Fruit fly (Drosophila melanogaster) whole organism, embryonic: ENCODE results near the gene Hexo2.

ENCODE experiments used
- Aef1 ChIP-seq: fragments of 200-800 bp; sonication (Bioruptor generic); IDR thresholded peaks from 3 replicates; pipeline ENCODE4 v1.3.6; 2022; ENCODE audit warnings: missing biosample characterization, missing genetic modification characterization
- Atf3 ChIP-seq: fragments of 200-800 bp; sonication (Bioruptor generic); optimal IDR thresholded peaks from 3 replicates; lab custom pipeline; 2016; ENCODE audit warnings: missing biosample characterization, missing genetic modification characterization
- CG11085 ChIP-seq: fragments of 200-800 bp; sonication (Bioruptor generic); IDR thresholded peaks from 2 replicates; pipeline ENCODE4 v1.3.6; 2022; ENCODE audit warnings: missing biosample characterization, missing genetic modification characterization
- CG11723 ChIP-seq: fragments of 200-800 bp; sonication (Bioruptor generic); optimal IDR thresholded peaks from 2 replicates; lab custom pipeline; 2017; ENCODE audit warnings: missing biosample characterization, mild to moderate bottlenecking, missing genetic modification characterization
- CG12299 ChIP-seq: fragments of 200-800 bp; sonication (Bioruptor generic); optimal IDR thresholded peaks from 2 replicates; lab custom pipeline; 2018; ENCODE audit warnings: missing biosample characterization, mild to moderate bottlenecking, missing genetic modification characterization
- CG14014 ChIP-seq: fragments of 200-800 bp; sonication (Bioruptor generic); IDR thresholded peaks from 2 replicates; pipeline ENCODE4 v1.3.6; 2022; ENCODE audit warnings: missing biosample characterization, missing genetic modification characterization
- CG15011 ChIP-seq: fragments of 200-800 bp; sonication (Bioruptor generic); optimal IDR thresholded peaks from 3 replicates; lab custom pipeline; 2018; ENCODE audit warnings: missing biosample characterization, mild to moderate bottlenecking, missing genetic modification characterization
- CG18619 ChIP-seq: fragments of 200-800 bp; sonication (Bioruptor generic); optimal IDR thresholded peaks from 3 replicates; lab custom pipeline; 2017; ENCODE audit warnings: missing biosample characterization, mild to moderate bottlenecking, missing genetic modification characterization
- CG2199 ChIP-seq: fragments of 200-800 bp; sonication (Bioruptor generic); IDR thresholded peaks from 3 replicates; pipeline ENCODE4 v1.3.6; 2022; ENCODE audit warnings: missing biosample characterization, missing genetic modification characterization
- CG30431 ChIP-seq: fragments of 200-800 bp; sonication (Bioruptor generic); optimal IDR thresholded peaks from 2 replicates; lab custom pipeline; 2017; ENCODE audit warnings: missing biosample characterization, missing genetic modification characterization
- CG3726 ChIP-seq: fragments of 200-800 bp; sonication (Bioruptor generic); IDR thresholded peaks from 3 replicates; pipeline ENCODE4, ENCODE4 v1.3.6; 2022; ENCODE audit warnings: missing biosample characterization, missing genetic modification characterization
- CG42726 ChIP-seq: fragments of 200-800 bp; sonication (Bioruptor generic); IDR thresholded peaks from 2 replicates; pipeline ENCODE4 v1.3.6; 2022; ENCODE audit warnings: missing biosample characterization, missing genetic modification characterization; ENCODE audit not compliant: partially characterized antibody
- CG4360 ChIP-seq: fragments of 200-800 bp; sonication (Bioruptor generic); IDR thresholded peaks from 2 replicates; pipeline ENCODE4 v1.3.6; 2022; ENCODE audit warnings: missing biosample characterization, missing genetic modification characterization
- CG6272 ChIP-seq: fragments of 200-800 bp; sonication (Bioruptor generic); IDR thresholded peaks from 2 replicates; pipeline ENCODE4 v1.3.6; 2022; ENCODE audit warnings: missing biosample characterization, missing genetic modification characterization
- CG6683 ChIP-seq: fragments of 200-800 bp; sonication (Bioruptor generic); optimal IDR thresholded peaks from 2 replicates; lab custom pipeline; 2017; ENCODE audit warnings: missing biosample characterization, mild to moderate bottlenecking, missing genetic modification characterization, missing genetic modification reagents
- CG9727 ChIP-seq: fragments of 200-800 bp; sonication (Bioruptor generic); optimal IDR thresholded peaks from 3 replicates; lab custom pipeline; 2017; ENCODE audit warnings: missing biosample characterization, mild to moderate bottlenecking, missing genetic modification characterization
- D ChIP-seq, 2 experiments: fragments of 200-800 bp in 1 of 2; fragments of >200 bp in 1 of 2; sonication (Bioruptor generic) in 1 of 2; optimal IDR thresholded peaks; 2 replicates in 1 of 2; 3 replicates in 1 of 2; lab custom pipeline; 2017; ENCODE audit warnings: mild to moderate bottlenecking in 1 of 2, missing biosample characterization in 1 of 2, missing genetic modification characterization in 1 of 2, missing genetic modification reagents in 1 of 2
- D19B ChIP-seq: fragments of 200-800 bp; sonication (Bioruptor generic); optimal IDR thresholded peaks from 2 replicates; lab custom pipeline; 2017; ENCODE audit warnings: missing biosample characterization, mild to moderate bottlenecking, missing genetic modification characterization
- Doc3 ChIP-seq: fragments of 200-800 bp; sonication (Bioruptor generic); IDR thresholded peaks from 3 replicates; pipeline ENCODE4 v1.3.6; 2022; ENCODE audit warnings: missing biosample characterization, missing genetic modification characterization; ENCODE audit not compliant: partially characterized antibody
- Dref ChIP-seq: fragments of 200-800 bp; sonication (Bioruptor generic); IDR thresholded peaks from 2 replicates; pipeline ENCODE4 v1.3.6; 2022; ENCODE audit warnings: missing biosample characterization, missing genetic modification characterization
- Drgx ChIP-seq: fragments of 200-800 bp; sonication (Bioruptor generic); IDR thresholded peaks from 2 replicates; pipeline ENCODE4 v1.3.6; 2022; ENCODE audit warnings: missing biosample characterization, missing genetic modification characterization
- Hr78 ChIP-seq, 2 experiments: fragments of 200-800 bp in 1 of 2; fragments of >200 bp in 1 of 2; sonication (Bioruptor generic) in 1 of 2; optimal IDR thresholded peaks; 2 replicates each; lab custom pipeline; 2017 to 2019; ENCODE audit warnings: missing biosample characterization in 2 of 2, missing genetic modification characterization in 2 of 2, mild to moderate bottlenecking in 1 of 2, moderate library complexity in 1 of 2
- MTF-1 ChIP-seq: fragments of 200-800 bp; sonication (Bioruptor generic); optimal IDR thresholded peaks from 2 replicates; lab custom pipeline; 2018; ENCODE audit warnings: missing biosample characterization, mild to moderate bottlenecking, missing genetic modification characterization, borderline replicate concordance
- Mad ChIP-seq: fragments of 200-800 bp; sonication (Bioruptor generic); optimal IDR thresholded peaks from 2 replicates; lab custom pipeline; 2016; ENCODE audit warnings: missing biosample characterization, missing genetic modification characterization
- Oli ChIP-seq: fragments of 200-800 bp; sonication (Bioruptor generic); optimal IDR thresholded peaks from 2 replicates; lab custom pipeline; 2018; ENCODE audit warnings: missing biosample characterization, mild to moderate bottlenecking, missing genetic modification characterization, moderate library complexity
- Ptx1 ChIP-seq: fragments of 200-800 bp; sonication (Bioruptor generic); IDR thresholded peaks from 2 replicates; pipeline ENCODE4 v1.3.6; 2022; ENCODE audit warnings: missing biosample characterization, missing genetic modification characterization
- Sox100B ChIP-seq: fragments of 200-800 bp; sonication (Bioruptor generic); optimal IDR thresholded peaks from 3 replicates; lab custom pipeline; 2018; ENCODE audit warnings: missing biosample characterization, mild to moderate bottlenecking, missing genetic modification characterization
- Spps ChIP-seq: fragments of 200-800 bp; sonication (Bioruptor generic); optimal IDR thresholded peaks from 2 replicates; lab custom pipeline; 2018; ENCODE audit warnings: missing biosample characterization, mild to moderate bottlenecking, missing genetic modification characterization
- amos ChIP-seq: fragments of 200-800 bp; sonication (Bioruptor generic); IDR thresholded peaks from 2 replicates; pipeline ENCODE4 v1.3.6; 2022; ENCODE audit warnings: missing biosample characterization, missing genetic modification characterization; ENCODE audit not compliant: partially characterized antibody
- bsh ChIP-seq, 2 experiments: fragments of 200-800 bp; sonication (Bioruptor generic); optimal IDR thresholded peaks; 2 replicates each; lab custom pipeline; 2017 to 2018; ENCODE audit warnings: mild to moderate bottlenecking in 2 of 2, missing biosample characterization in 2 of 2, missing genetic modification characterization in 2 of 2, moderate library complexity in 1 of 2
- cas ChIP-seq: fragments of 200-800 bp; sonication (Bioruptor generic); IDR thresholded peaks from 2 replicates; pipeline ENCODE4 v1.3.6; 2022; ENCODE audit warnings: missing biosample characterization, missing genetic modification characterization
- chinmo ChIP-seq: fragments of 200-800 bp; sonication (Bioruptor generic); IDR thresholded peaks from 4 replicates; pipeline ENCODE4 v1.3.6; 2022; ENCODE audit warnings: missing biosample characterization, missing genetic modification characterization; ENCODE audit not compliant: partially characterized antibody
- dan ChIP-seq: fragments of 200-800 bp; sonication (Bioruptor generic); IDR thresholded peaks from 2 replicates; pipeline ENCODE4 v1.3.6; 2022; ENCODE audit warnings: missing biosample characterization, missing genetic modification characterization
- disco-r ChIP-seq: fragments of 200-800 bp; sonication (Bioruptor generic); optimal IDR thresholded peaks from 2 replicates; lab custom pipeline; 2016; ENCODE audit warnings: missing biosample characterization, missing genetic modification characterization
- dm ChIP-seq: fragments of 200-800 bp; sonication (Bioruptor generic); optimal IDR thresholded peaks from 3 replicates; lab custom pipeline; 2016; ENCODE audit warnings: missing biosample characterization, missing genetic modification characterization
- ewg ChIP-seq: fragments of 200-800 bp; sonication (Bioruptor generic); optimal IDR thresholded peaks from 3 replicates; lab custom pipeline; 2017; ENCODE audit warnings: mild to moderate bottlenecking, missing biosample characterization, missing genetic modification reagents, missing genetic modification characterization
- gsb ChIP-seq: fragments of 200-800 bp; sonication (Bioruptor generic); IDR thresholded peaks from 2 replicates; pipeline ENCODE4 v1.3.6; 2022; ENCODE audit warnings: missing biosample characterization, missing genetic modification characterization
- insv ChIP-seq, 2 experiments: fragments of 200-800 bp; sonication (Bioruptor generic); optimal IDR thresholded peaks; 3 replicates each; lab custom pipeline; 2016 to 2018; ENCODE audit warnings: missing biosample characterization in 2 of 2, missing genetic modification characterization in 2 of 2
- kni ChIP-seq: fragments of 200-800 bp; sonication (Bioruptor generic); optimal IDR thresholded peaks from 3 replicates; lab custom pipeline; 2017; ENCODE audit warnings: mild to moderate bottlenecking, missing biosample characterization, missing genetic modification reagents, missing genetic modification characterization
- lilli ChIP-seq: fragments of 200-800 bp; sonication (Bioruptor generic); optimal IDR thresholded peaks from 3 replicates; lab custom pipeline; 2016; ENCODE audit warnings: missing biosample characterization, missing genetic modification characterization
- psq ChIP-seq: fragments of 200-800 bp; sonication (Bioruptor generic); optimal IDR thresholded peaks from 2 replicates; lab custom pipeline; 2017; ENCODE audit warnings: missing biosample characterization, missing genetic modification characterization
- ranshi ChIP-seq: fragments of 200-800 bp; sonication (Bioruptor generic); IDR thresholded peaks from 2 replicates; pipeline ENCODE4 v1.3.6; 2022; ENCODE audit warnings: missing biosample characterization, missing genetic modification characterization
- row ChIP-seq: fragments of 200-800 bp; sonication (Bioruptor generic); IDR thresholded peaks from 3 replicates; pipeline ENCODE4 v1.3.6; 2022; ENCODE audit warnings: missing biosample characterization, missing genetic modification characterization
- salm ChIP-seq: fragments of 200-800 bp; sonication (Bioruptor generic); optimal IDR thresholded peaks from 2 replicates; lab custom pipeline; 2018; ENCODE audit warnings: missing biosample characterization, mild to moderate bottlenecking, missing genetic modification characterization
- sr ChIP-seq: fragments of 200-800 bp; sonication (Bioruptor generic); IDR thresholded peaks from 3 replicates; pipeline ENCODE4 v1.3.6; 2022; ENCODE audit warnings: missing biosample characterization, missing genetic modification characterization
- stc ChIP-seq: fragments of 200-800 bp; sonication (Bioruptor generic); IDR thresholded peaks from 2 replicates; pipeline ENCODE4 v1.3.6; 2022; ENCODE audit warnings: missing biosample characterization, missing genetic modification characterization
- trh ChIP-seq: fragments of 200-800 bp; sonication (Bioruptor generic); optimal IDR thresholded peaks from 2 replicates; lab custom pipeline; 2016; ENCODE audit warnings: missing biosample characterization, missing genetic modification characterization
- unpg ChIP-seq: fragments of 200-800 bp; sonication (Bioruptor generic); optimal IDR thresholded peaks from 3 replicates; lab custom pipeline; 2018; ENCODE audit warnings: missing biosample characterization, mild to moderate bottlenecking, missing genetic modification characterization, moderate library complexity
- usp ChIP-seq: fragments of >200 bp; optimal IDR thresholded peaks from 2 replicates; lab custom pipeline; 2017; ENCODE audit warnings: missing biosample characterization, missing genetic modification characterization

The Hexo2 gene

dm6 chrX:8709234-8709843 is at the start of gene Hexo2 (continued):
- TF ChIP-seq cas (GFP tag; lab: Robert Waterston, UW) (peak; percentile 73; the same call in 1 of the 2 replicates), CG12299 (peak; percentile 69), insv (GFP tag; optimal IDR thresholded peaks at IDR 0.05; lab: Kevin White, UChicago) (no peak), CG11723 (GFP tag; lab: Kevin White, UChicago) (peak; percentile 79), CG18619 (GFP tag; lab: Kevin White, UChicago) (peak; percentile 78), kni (GFP tag; lab: Kevin White, UChicago) (peak; percentile 59), CG30431 (GFP tag; lab: Kevin White, UChicago) (peak; percentile 94), CG42726 (GFP tag; lab: Robert Waterston, UW) (no peak), CG2199 (GFP tag; lab: Robert Waterston, UW) (peak; percentile 97), CG6272 (GFP tag; lab: Robert Waterston, UW) (peak; percentile 92), MTF-1 (GFP tag; lab: Kevin White, UChicago) (peak; percentile 87), Oli (tag; lab: Kevin White, UChicago) (peak; percentile 94), Mad (peak; percentile 92), Spps (tag; lab: Kevin White, UChicago) (peak; percentile 65), CG14014 (GFP tag; lab: Robert Waterston, UW) (peak; percentile 91), D19B (GFP tag; lab: Kevin White, UChicago) (peak; percentile 40), Aef1 (peak; percentile 95), psq (GFP tag; lab: Kevin White, UChicago) (peak; percentile 77), dan (peak; percentile 88), salm (tag; lab: Kevin White, UChicago) (peak; percentile 83), chinmo (0 out of 4 replicates have a peak, but pooled peaks have one; percentile 48), Atf3 (GFP tag; lab: Kevin White, UChicago) (peak; percentile 95), amos (GFP tag; lab: Robert Waterston, UW) (no peak), dm (GFP tag; lab: Kevin White, UChicago) (peak; percentile 82), Dref (GFP tag; lab: Robert Waterston, UW) (no peak), CG15011 (GFP tag; lab: Kevin White, UChicago) (peak; percentile 73), CG6683 (GFP tag; lab: Kevin White, UChicago) (peak; percentile 67), CG4360 (GFP tag; lab: Robert Waterston, UW) (peak; percentile 83), stc (GFP tag; lab: Robert Waterston, UW) (peak; percentile 96), Doc3 (GFP tag; lab: Robert Waterston, UW) (no peak), CG9727 (peak; percentile 85), row (GFP tag; lab: Robert Waterston, UW) (peak; percentile 95), CG11085 (GFP tag; lab: Robert Waterston, UW) (peak; percentile 79), ranshi (GFP tag; lab: Robert Waterston, UW) (peak; percentile 92), trh (peak; percentile 72), disco-r (GFP tag; lab: Kevin White, UChicago) (peak; percentile 89), Hr78 (GFP tag; optimal IDR thresholded peaks at IDR 0.05; lab: Kevin White, UChicago) (peak in 1 of 2 experiments; percentile 71), Drgx (GFP tag; lab: Robert Waterston, UW) (peak; percentile 98), CG3726 (GFP tag; lab: Robert Waterston, UW) (no peak; the same call in 1 of the 3 replicates), D (optimal IDR thresholded peaks at IDR 0.05; lab: Kevin White, UChicago) (no peak), D (GFP tag; optimal IDR thresholded peaks at IDR 0.05; lab: Kevin White, UChicago) (peak; percentile 94), unpg (GFP tag; lab: Kevin White, UChicago) (peak; percentile 92), gsb (GFP tag; lab: Robert Waterston, UW) (peak; percentile 82), bsh (GFP tag; optimal IDR thresholded peaks at IDR 0.05; lab: Kevin White, UChicago) (peak; percentile 85 to 94), usp (GFP tag; lab: Kevin White, UChicago) (no peak), sr (GFP tag; lab: Robert Waterston, UW) (no peak; the same call in 1 of the 3 replicates), ewg (peak; percentile 93), Ptx1 (GFP tag; lab: Robert Waterston, UW) (peak; percentile 96), Sox100B (GFP tag; lab: Kevin White, UChicago) (peak; percentile 89), lilli (GFP tag; lab: Kevin White, UChicago) (peak; percentile 90)
